Worm (Caenorhabditis elegans) whole organism, L4 larva: ENCODE data around the gene snet-1.

Source experiments
- F44E2.7 ChIP-seq: fragments of 200-800 bp; sonication (Bioruptor generic); IDR thresholded peaks from 2 replicates; pipeline ENCODE4 v2.1.2; 2022; ENCODE audit warnings: missing genetic modification characterization, missing compliant biosample characterization
- Y105C5A.15 ChIP-seq: fragments of 200-800 bp; sonication (Bioruptor generic); IDR thresholded peaks from 2 replicates; pipeline ENCODE4 v1.3.6; 2022; ENCODE audit warnings: missing genetic modification characterization, missing compliant biosample characterization
- Y5F2A.4 ChIP-seq: fragments of 200-800 bp; sonication (Bioruptor generic); optimal IDR thresholded peaks from 2 replicates; lab custom pipeline; 2018; ENCODE audit warnings: mild to moderate bottlenecking, missing genetic modification characterization, missing compliant biosample characterization
- aha-1 ChIP-seq: fragments of 150-350 bp; peaks from one replicate; lab custom pipeline; 2014; ENCODE audit warnings: missing biosample characterization, missing genetic modification characterization
- ama-1 ChIP-seq: fragments of 150-350 bp; optimal IDR thresholded peaks from 2 replicates; lab custom pipeline; 2014; ENCODE audit warnings: inconsistent platforms, mixed read lengths
- daf-12 ChIP-seq: fragments of 150-350 bp; optimal IDR thresholded peaks from 2 replicates; lab custom pipeline; 2014; ENCODE audit warnings: missing biosample characterization, missing genetic modification reagents, missing genetic modification characterization
- daf-8 ChIP-seq: fragments of 200-800 bp; sonication (Bioruptor generic); IDR thresholded peaks from 2 replicates; pipeline ENCODE4 v1.3.6; 2022; ENCODE audit warnings: missing genetic modification characterization, missing compliant biosample characterization
- dmd-9 ChIP-seq: fragments of 200-800 bp; sonication (Bioruptor generic); IDR thresholded peaks from 2 replicates; pipeline ENCODE4 v1.3.6; 2022; ENCODE audit warnings: missing genetic modification reagents, missing genetic modification characterization, missing compliant biosample characterization
- egl-27 ChIP-seq: sonication (generic microtip); optimal IDR thresholded peaks from 3 replicates; lab custom pipeline; 2017; ENCODE audit warnings: missing biosample characterization, missing genetic modification reagents, missing genetic modification characterization
- hlh-11 ChIP-seq: fragments of 200-800 bp; sonication (Bioruptor generic); optimal IDR thresholded peaks from 2 replicates; lab custom pipeline; 2018; ENCODE audit warnings: mild to moderate bottlenecking, missing genetic modification characterization, missing compliant biosample characterization
- hlh-30 ChIP-seq: sonication (generic microtip); optimal IDR thresholded peaks from 2 replicates; lab custom pipeline; 2017; ENCODE audit warnings: antibody characterized with exemption, mild to moderate bottlenecking, missing genetic modification characterization, missing compliant biosample characterization; ENCODE audit not compliant: insufficient read depth
- mdl-1 ChIP-seq, 2 experiments: fragments of 150-350 bp in 1 of 2; sonication (generic microtip) in 1 of 2; optimal IDR thresholded peaks; 2 replicates each; lab custom pipeline; 2014 to 2017; ENCODE audit warnings: missing biosample characterization in 2 of 2, missing genetic modification characterization in 2 of 2
- mxl-3 ChIP-seq: fragments of 200-800 bp; sonication (Bioruptor generic); optimal IDR thresholded peaks from 2 replicates; lab custom pipeline; 2018; ENCODE audit warnings: mild to moderate bottlenecking, missing genetic modification characterization, missing compliant biosample characterization
- nhr-237 ChIP-seq: sonication (generic microtip); optimal IDR thresholded peaks from 2 replicates; lab custom pipeline; 2017; ENCODE audit warnings: missing biosample characterization, missing genetic modification characterization
- nhr-25 ChIP-seq: sonication (generic microtip); optimal IDR thresholded peaks from 2 replicates; lab custom pipeline; 2017; ENCODE audit warnings: missing genetic modification characterization, mild to moderate bottlenecking, missing compliant biosample characterization, antibody characterized with exemption, moderate library complexity, borderline replicate concordance; ENCODE audit not compliant: insufficient read depth
- nhr-48 ChIP-seq: sonication (generic microtip); optimal IDR thresholded peaks from 2 replicates; lab custom pipeline; 2016; ENCODE audit warnings: mild to moderate bottlenecking, missing genetic modification characterization, missing compliant biosample characterization
- snpc-1.2 ChIP-seq: fragments of 200-800 bp; sonication (Bioruptor generic); IDR thresholded peaks from 2 replicates; pipeline ENCODE4 v1.3.6; 2022; ENCODE audit warnings: missing genetic modification reagents, missing genetic modification characterization, missing compliant biosample characterization
- tag-97 ChIP-seq: fragments of 200-800 bp; sonication (Bioruptor generic); IDR thresholded peaks from 2 replicates; pipeline ENCODE4 v1.3.6; 2022; ENCODE audit warnings: missing genetic modification characterization, missing compliant biosample characterization
- vab-7 ChIP-seq: fragments of 200-800 bp; sonication (Bioruptor generic); IDR thresholded peaks from 2 replicates; pipeline ENCODE4 v1.3.6; 2022; ENCODE audit warnings: missing genetic modification reagents, missing genetic modification characterization, missing compliant biosample characterization
- zip-11 ChIP-seq: fragments of 200-800 bp; sonication (Bioruptor generic); IDR thresholded peaks from 2 replicates; pipeline ENCODE4 v1.3.6; 2022; ENCODE audit warnings: missing genetic modification characterization, missing compliant biosample characterization

Gene snet-1

ce11 chrX:3618842-3619241 is 49.9 kb downstream of the snet-1 start:
- TF ChIP-seq nhr-25, result no peak
- TF ChIP-seq F44E2.7, result no peak
- TF ChIP-seq hlh-11 (tag; lab: Kevin White, UChicago), result no peak
- TF ChIP-seq zip-11 (GFP tag; lab: Robert Waterston, UW), result no peak
- TF ChIP-seq hlh-30 (tag; lab: Kevin White, UChicago), result no peak
- TF ChIP-seq egl-27 (tag; lab: Kevin White, UChicago), result no peak
- TF ChIP-seq mxl-3 (GFP tag; lab: Kevin White, UChicago), result no peak
- TF ChIP-seq aha-1 (tag; lab: Kevin White, UChicago), result no peak
- no peak for TF ChIP-seq daf-12 (tag; lab: Kevin White, UChicago)
- TF ChIP-seq ama-1 (lab: Kevin White, UChicago), result no peak
- TF ChIP-seq Y5F2A.4 (GFP tag; lab: Kevin White, UChicago), result no peak
- no peak for TF ChIP-seq nhr-237 (tag; lab: Kevin White, UChicago)
- no peak for TF ChIP-seq snpc-1.2 (GFP tag; lab: Robert Waterston, UW)
- TF ChIP-seq daf-8 (GFP tag; lab: Robert Waterston, UW), result no peak
- TF ChIP-seq mdl-1 (tag; optimal IDR thresholded peaks at IDR 0.05; lab: Kevin White, UChicago), result no peak
- no peak for TF ChIP-seq dmd-9 (GFP tag; lab: Robert Waterston, UW)
- TF ChIP-seq vab-7 (GFP tag; lab: Robert Waterston, UW), result no peak
- TF ChIP-seq Y105C5A.15, result no peak
- no peak for TF ChIP-seq tag-97
- no peak for TF ChIP-seq nhr-48 (tag; lab: Kevin White, UChicago)
